Fruit fly (Drosophila melanogaster) whole organism: Measurements from ENCODE around the gene CG15882.

ENCODE experiments used
- psq ChIP-seq: fragments of >200 bp; optimal IDR thresholded peaks from 2 replicates; lab custom pipeline; 2017

Gene CG15882

dm6 chrX:19073878-19074277, 50.3 kb downstream of the CG15882 start:
- no peak for TF ChIP-seq psq (lab: Kevin White, UChicago)
